Worm (Caenorhabditis elegans) whole organism, L4/young adult: Measurements from ENCODE around the gene F54D10.8.

ENCODE experiments used
- dao-5 ChIP-seq: sonication (generic microtip); optimal IDR thresholded peaks from 2 replicates; lab custom pipeline; 2016; ENCODE audit warnings: missing genotype, missing genetic modification characterization, moderate library complexity, missing compliant biosample characterization
- him-1 ChIP-seq: sonication (generic microtip); optimal IDR thresholded peaks from 2 replicates; lab custom pipeline; 2016; ENCODE audit warnings: missing genotype, missing genetic modification reagents, missing genetic modification characterization, missing compliant biosample characterization

DNA sequence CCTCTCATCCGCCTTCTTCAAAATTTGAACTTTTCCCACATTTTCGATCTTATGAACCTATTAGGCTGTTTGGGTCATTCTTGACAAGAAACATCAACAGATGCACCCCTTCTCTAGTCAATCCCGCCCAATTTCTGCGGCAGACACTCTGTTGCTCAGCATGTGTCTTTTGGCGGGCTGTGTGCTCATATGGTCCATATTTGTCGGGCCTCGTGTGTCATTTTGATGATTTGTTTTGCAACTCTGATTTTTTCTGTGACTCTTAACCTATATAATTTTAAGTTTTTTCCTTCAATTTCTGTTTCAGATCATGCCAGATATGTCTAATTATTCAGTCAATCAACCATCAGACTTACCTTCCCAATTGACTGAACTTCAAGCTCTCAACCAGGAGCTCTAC, 40.5 kb downstream of the F54D10.8 start, which contains the start of gene T24E12.13:
- TF ChIP-seq him-1 (tag; lab: Kevin White, UChicago): no peak
- no peak for TF ChIP-seq dao-5
